Worm (Caenorhabditis elegans) whole organism, early embryonic: ENCODE data around the gene fic-1.

Experiments
- B0310.2 ChIP-seq: sonication (generic microtip); optimal IDR thresholded peaks from 2 replicates; lab custom pipeline; 2016; ENCODE audit warnings: mild to moderate bottlenecking, missing genetic modification characterization, missing compliant biosample characterization
- F13C5.2 ChIP-seq: sonication (generic microtip); optimal IDR thresholded peaks from 2 replicates; lab custom pipeline; 2017; ENCODE audit warnings: mild to moderate bottlenecking, missing genetic modification characterization, inconsistent platforms, missing compliant biosample characterization
- aly-1 ChIP-seq: sonication (generic microtip); optimal IDR thresholded peaks from 2 replicates; lab custom pipeline; 2016; ENCODE audit warnings: missing genetic modification characterization, missing compliant biosample characterization
- ama-1 ChIP-seq: fragments of 150-350 bp; optimal IDR thresholded peaks from 2 replicates; lab custom pipeline; 2014
- ceh-13 ChIP-seq: fragments of 200-800 bp; sonication (Bioruptor generic); optimal IDR thresholded peaks from 2 replicates; lab custom pipeline; 2018; ENCODE audit warnings: mild to moderate bottlenecking, missing genetic modification characterization, missing compliant biosample characterization
- ceh-36 ChIP-seq: sonication (generic microtip); optimal IDR thresholded peaks from 2 replicates; lab custom pipeline; 2016; ENCODE audit warnings: missing genetic modification characterization, inconsistent platforms, missing compliant biosample characterization
- ets-7 ChIP-seq: sonication (generic microtip); optimal IDR thresholded peaks from 2 replicates; lab custom pipeline; 2016; ENCODE audit warnings: missing genotype, missing genetic modification characterization, missing compliant biosample characterization
- flt-1 ChIP-seq: fragments of 200-800 bp; sonication (Bioruptor generic); IDR thresholded peaks from 2 replicates; pipeline ENCODE4 v1.3.6; 2022; ENCODE audit warnings: missing genetic modification characterization, missing compliant biosample characterization
- hmbx-1 ChIP-seq: sonication (generic microtip); optimal IDR thresholded peaks from 2 replicates; lab custom pipeline; 2016; ENCODE audit warnings: mild to moderate bottlenecking, missing genetic modification characterization, missing compliant biosample characterization
- hmg-4 ChIP-seq: fragments of 200-800 bp; sonication (Bioruptor generic); optimal IDR thresholded peaks from 2 replicates; lab custom pipeline; 2018; ENCODE audit warnings: mild to moderate bottlenecking, missing genetic modification characterization, missing compliant biosample characterization
- hnd-1 ChIP-seq: sonication (generic microtip); optimal IDR thresholded peaks from 2 replicates; lab custom pipeline; 2016; ENCODE audit warnings: missing genetic modification characterization, missing compliant biosample characterization
- pes-1 ChIP-seq: fragments of 200-800 bp; sonication (Bioruptor generic); IDR thresholded peaks from 2 replicates; pipeline ENCODE4 v1.3.6; 2022; ENCODE audit warnings: missing genetic modification reagents, missing genetic modification characterization, missing compliant biosample characterization
- scrt-1 ChIP-seq: fragments of 200-800 bp; sonication (Bioruptor generic); IDR thresholded peaks from 2 replicates; pipeline ENCODE4 v1.3.6; 2022; ENCODE audit warnings: missing genetic modification characterization, missing compliant biosample characterization
- sea-1 ChIP-seq: fragments of 200-800 bp; sonication (Bioruptor generic); conservative IDR thresholded peaks from 2 replicates; pipeline ENCODE4 v1.3.6; 2022; ENCODE audit warnings: missing genetic modification characterization, missing compliant biosample characterization
- tbx-11 ChIP-seq: fragments of 200-800 bp; sonication (Bioruptor generic); IDR thresholded peaks from 2 replicates; pipeline ENCODE4 v1.3.6; 2022; ENCODE audit warnings: missing genetic modification characterization, missing compliant biosample characterization
- tbx-37 ChIP-seq: fragments of 200-800 bp; sonication (Bioruptor generic); conservative IDR thresholded peaks from 2 replicates; pipeline ENCODE4 v1.3.6; 2022; ENCODE audit warnings: missing genetic modification reagents, missing genetic modification characterization, missing compliant biosample characterization
- tra-4 ChIP-seq: sonication (generic microtip); optimal IDR thresholded peaks from 2 replicates; lab custom pipeline; 2017; ENCODE audit warnings: missing genetic modification characterization, missing compliant biosample characterization

The fic-1 gene

ce11 chrIV:10918877-10919560, 18.2 kb upstream of the fic-1 start:
- no peak for TF ChIP-seq tbx-37
- TF ChIP-seq ets-7, result no peak
- no peak for TF ChIP-seq ama-1 (lab: Kevin White, UChicago)
- TF ChIP-seq pes-1 (GFP tag; lab: Robert Waterston, UW), result no peak
- peak; percentile 51 for TF ChIP-seq F13C5.2 (tag; lab: Kevin White, UChicago)
- no peak for TF ChIP-seq ceh-36
- TF ChIP-seq hmg-4, result peak; percentile 13
- TF ChIP-seq hnd-1, result no peak

ce11 chrIV:10919770-10920169, 17.5 kb upstream of the fic-1 start, which contains the start of gene rbr-2:
Gene rbr-2 (plus strand): TSS chrIV:10920070.
- TF ChIP-seq pes-1 (GFP tag; lab: Robert Waterston, UW), result no peak
- no peak for TF ChIP-seq hnd-1
- TF ChIP-seq tbx-11 (GFP tag; lab: Robert Waterston, UW), result no peak
- TF ChIP-seq scrt-1, result no peak
- no peak for TF ChIP-seq flt-1 (GFP tag; lab: Robert Waterston, UW)
- TF ChIP-seq ceh-36, result no peak
- TF ChIP-seq tbx-37, result no peak
- TF ChIP-seq F13C5.2 (tag; lab: Kevin White, UChicago), result no peak
- no peak for TF ChIP-seq aly-1 (tag; lab: Kevin White, UChicago)
- no peak for TF ChIP-seq B0310.2 (tag; lab: Kevin White, UChicago)

ce11 chrIV:10933062-10933552, 4.1 kb upstream of the fic-1 start, which contains the start of the genes dnc-1 and lsm-7:
Gene dnc-1 (minus strand): TSS chrIV:10933203.
Gene lsm-7 (plus strand): TSS chrIV:10933502.
- no peak for TF ChIP-seq hmbx-1 (tag; lab: Kevin White, UChicago)
- TF ChIP-seq tbx-37, result no peak
- TF ChIP-seq ama-1 (lab: Kevin White, UChicago), result no peak
- no peak for TF ChIP-seq scrt-1
- TF ChIP-seq aly-1 (tag; lab: Kevin White, UChicago), result no peak
- TF ChIP-seq F13C5.2 (tag; lab: Kevin White, UChicago), result peak; percentile 40
- no peak for TF ChIP-seq ceh-13 (GFP tag; lab: Kevin White, UChicago)
- TF ChIP-seq tra-4 (tag; lab: Kevin White, UChicago), result no peak
- 0 out of 2 replicates have a peak, but pooled peaks have one; percentile 11 for TF ChIP-seq tbx-11 (GFP tag; lab: Robert Waterston, UW)

ce11 chrIV:10933777-10934546, 3.3 kb upstream of the fic-1 start:
- no peak for TF ChIP-seq pes-1 (GFP tag; lab: Robert Waterston, UW)
- TF ChIP-seq tbx-11 (GFP tag; lab: Robert Waterston, UW), result no peak
- no peak for TF ChIP-seq B0310.2 (tag; lab: Kevin White, UChicago)
- no peak for TF ChIP-seq hmg-4
- no peak for TF ChIP-seq flt-1 (GFP tag; lab: Robert Waterston, UW)

ce11 chrIV:10934786-10935185, 2.5 kb upstream of the fic-1 start:
- no peak for TF ChIP-seq ama-1 (lab: Kevin White, UChicago)
- TF ChIP-seq tbx-11 (GFP tag; lab: Robert Waterston, UW), result no peak
- no peak for TF ChIP-seq tra-4 (tag; lab: Kevin White, UChicago)
- TF ChIP-seq ets-7, result no peak
- TF ChIP-seq hmg-4, result no peak
- no peak for TF ChIP-seq hmbx-1 (tag; lab: Kevin White, UChicago)
- TF ChIP-seq ceh-36, result no peak
- TF ChIP-seq pes-1 (GFP tag; lab: Robert Waterston, UW), result no peak
- no peak for TF ChIP-seq F13C5.2 (tag; lab: Kevin White, UChicago)
- no peak for TF ChIP-seq tbx-37
- no peak for TF ChIP-seq flt-1 (GFP tag; lab: Robert Waterston, UW)
- TF ChIP-seq sea-1 (GFP tag; lab: Robert Waterston, UW), result no peak
- TF ChIP-seq hnd-1, result no peak
- TF ChIP-seq aly-1 (tag; lab: Kevin White, UChicago), result no peak

- peak; percentile 11 for TF ChIP-seq ets-7
- TF ChIP-seq ceh-13 (GFP tag; lab: Kevin White, UChicago), result no peak
- no peak for TF ChIP-seq sea-1 (GFP tag; lab: Robert Waterston, UW)
These were observed 1.9 kb upstream of the fic-1 start for ce11 chrIV:10935336-10935735.

- peak; percentile 45 for TF ChIP-seq hmg-4
- no peak for TF ChIP-seq sea-1 (GFP tag; lab: Robert Waterston, UW)
These were observed 1.3 kb upstream of the fic-1 start, which contains the start of gene lgg-2 for ce11 chrIV:10935853-10936491. Gene lgg-2 (minus strand): TSS chrIV:10935903.

ce11 chrIV:10948797-10949196, 11.5 kb downstream of the fic-1 start, which contains the start of gene Y69E1A.1:
Gene Y69E1A.1 (minus strand): TSS chrIV:10948897.
- TF ChIP-seq tra-4 (tag; lab: Kevin White, UChicago) (no peak), pes-1 (GFP tag; lab: Robert Waterston, UW) (no peak), hnd-1 (no peak), ceh-13 (GFP tag; lab: Kevin White, UChicago) (no peak), sea-1 (GFP tag; lab: Robert Waterston, UW) (no peak), aly-1 (tag; lab: Kevin White, UChicago) (no peak)
